Fruit fly (Drosophila melanogaster) whole organism, pupa: Measurements from ENCODE around the gene CG13003.

Source experiments
- CG10348 ChIP-seq: fragments of 200-800 bp; sonication (Bioruptor generic); IDR thresholded peaks from 2 replicates; pipeline ENCODE4 v1.3.6; 2022; ENCODE audit warnings: missing biosample characterization, missing genetic modification characterization
- CG12605 ChIP-seq: fragments of 200-800 bp; sonication (Bioruptor generic); IDR thresholded peaks from 2 replicates; pipeline ENCODE4 v1.3.6; 2022; ENCODE audit warnings: missing biosample characterization, missing genetic modification characterization
- CG13204 ChIP-seq: fragments of 200-800 bp; sonication (Bioruptor generic); optimal IDR thresholded peaks from 2 replicates; lab custom pipeline; 2018; ENCODE audit warnings: missing biosample characterization, mild to moderate bottlenecking, missing genetic modification characterization, moderate library complexity
- CG14655 ChIP-seq: fragments of 200-800 bp; sonication (Bioruptor generic); optimal IDR thresholded peaks from 3 replicates; lab custom pipeline; 2017; ENCODE audit warnings: mild to moderate bottlenecking, missing biosample characterization, missing genetic modification reagents, missing genetic modification characterization
- CG15710 ChIP-seq: fragments of 200-800 bp; sonication (Bioruptor generic); optimal IDR thresholded peaks from 2 replicates; lab custom pipeline; 2018; ENCODE audit warnings: missing biosample characterization, mild to moderate bottlenecking, missing genetic modification characterization, moderate library complexity
- CG17806 ChIP-seq: fragments of 200-800 bp; sonication (Bioruptor generic); optimal IDR thresholded peaks from 2 replicates; lab custom pipeline; 2018; ENCODE audit warnings: missing biosample characterization, mild to moderate bottlenecking, missing genetic modification characterization, moderate library complexity
- CG32121 ChIP-seq: fragments of 200-800 bp; sonication (Bioruptor generic); IDR thresholded peaks from 2 replicates; pipeline ENCODE4 v1.3.6; 2022; ENCODE audit warnings: missing biosample characterization, missing genetic modification characterization
- CG34367 ChIP-seq: fragments of 200-800 bp; sonication (Bioruptor generic); optimal IDR thresholded peaks from 2 replicates; lab custom pipeline; 2018; ENCODE audit warnings: missing biosample characterization, mild to moderate bottlenecking, missing genetic modification characterization
- CG4496 ChIP-seq: fragments of 200-800 bp; sonication (Bioruptor generic); IDR thresholded peaks from 3 replicates; pipeline ENCODE4 v1.3.6; 2022; ENCODE audit warnings: missing biosample characterization, missing genetic modification characterization
- CG8159 ChIP-seq: fragments of 200-800 bp; sonication (Bioruptor generic); optimal IDR thresholded peaks from 3 replicates; lab custom pipeline; 2018; ENCODE audit warnings: missing biosample characterization, mild to moderate bottlenecking, missing genetic modification characterization, moderate library complexity
- CG8301 ChIP-seq: fragments of 200-800 bp; sonication (Bioruptor generic); optimal IDR thresholded peaks from 2 replicates; lab custom pipeline; 2018; ENCODE audit warnings: missing biosample characterization, mild to moderate bottlenecking, missing genetic modification characterization
- CG9948 ChIP-seq: fragments of 200-800 bp; sonication (Bioruptor generic); optimal IDR thresholded peaks from 2 replicates; lab custom pipeline; 2018; ENCODE audit warnings: missing biosample characterization, mild to moderate bottlenecking, missing genetic modification characterization, moderate library complexity
- D1 ChIP-seq: fragments of 200-800 bp; sonication (Bioruptor generic); optimal IDR thresholded peaks from 2 replicates; lab custom pipeline; 2018; ENCODE audit warnings: missing biosample characterization, mild to moderate bottlenecking, missing genetic modification characterization, moderate library complexity
- EcR ChIP-seq: fragments of 200-800 bp; sonication (Bioruptor generic); optimal IDR thresholded peaks from 3 replicates; lab custom pipeline; 2019; ENCODE audit warnings: missing biosample characterization, missing genetic modification characterization, mild to moderate bottlenecking, moderate library complexity, missing genetic modification reagents
- Ets98B ChIP-seq: fragments of 200-800 bp; sonication (Bioruptor generic); IDR thresholded peaks from 2 replicates; pipeline ENCODE4 v1.3.6; 2022; ENCODE audit warnings: missing biosample characterization, missing genetic modification characterization
- Pif1A ChIP-seq: fragments of 200-800 bp; sonication (Bioruptor generic); optimal IDR thresholded peaks from 3 replicates; lab custom pipeline; 2016; ENCODE audit warnings: missing biosample characterization, missing genetic modification characterization
- Pif1B ChIP-seq: fragments of 200-800 bp; sonication (Bioruptor generic); optimal IDR thresholded peaks from 3 replicates; lab custom pipeline; 2016; ENCODE audit warnings: missing biosample characterization, missing genetic modification characterization
- Snoo ChIP-seq: fragments of 200-800 bp; sonication (Bioruptor generic); optimal IDR thresholded peaks from 3 replicates; lab custom pipeline; 2017; ENCODE audit warnings: missing biosample characterization, mild to moderate bottlenecking, missing genetic modification characterization, inconsistent platforms
- fd96Ca ChIP-seq: fragments of 200-800 bp; sonication (Bioruptor generic); IDR thresholded peaks from 3 replicates; pipeline ENCODE4 v1.3.6; 2022; ENCODE audit warnings: missing biosample characterization, missing genetic modification characterization
- gl ChIP-seq: fragments of 200-800 bp; sonication (Bioruptor generic); optimal IDR thresholded peaks from 2 replicates; lab custom pipeline; 2018; ENCODE audit warnings: missing biosample characterization, mild to moderate bottlenecking, missing genetic modification characterization
- rn ChIP-seq: fragments of 200-800 bp; sonication (Bioruptor generic); IDR thresholded peaks from 2 replicates; pipeline ENCODE4 v1.3.6; 2022; ENCODE audit warnings: missing biosample characterization, missing genetic modification characterization

The CG13003 gene

dm6 chrX:16836091-16836799 is 40.1 kb downstream of the CG13003 start:
- TF ChIP-seq Snoo (tag; lab: Kevin White, UChicago) (no peak), CG4496 (GFP tag; lab: Robert Waterston, UW) (0 out of 3 replicates have a peak, but pooled peaks have one; percentile 22), CG13204 (GFP tag; lab: Kevin White, UChicago) (peak; percentile 19), Ets98B (no peak; the same call in 1 of the 2 replicates), Pif1A (GFP tag; lab: Kevin White, UChicago) (no peak), CG17806 (tag; lab: Kevin White, UChicago) (no peak), EcR (peak; percentile 65)

DNA sequence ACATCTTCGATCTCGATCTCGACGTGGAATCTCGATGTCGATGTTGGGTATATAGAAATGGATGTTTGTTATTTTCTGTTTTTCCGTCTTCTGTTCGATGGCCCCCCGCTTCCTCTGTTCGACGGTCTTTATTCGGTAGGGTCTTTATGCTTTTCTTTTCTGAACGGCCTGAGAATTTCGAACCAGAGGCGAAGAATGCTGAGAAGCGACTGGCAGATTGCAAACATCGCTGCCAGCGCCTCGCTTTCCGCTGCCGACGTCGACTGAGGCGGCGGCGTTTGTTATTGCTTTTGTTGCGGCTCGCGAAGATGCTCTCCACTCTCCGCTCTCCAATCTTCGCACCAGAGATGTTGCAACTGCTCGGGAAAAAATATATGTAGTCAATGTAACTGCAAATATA is 41.0 kb downstream of the CG13003 start, which contains the start of the genes CG13004 and CG46306:
Gene CG13004 (minus strand): TSS at position 217 of the 400 bp plus-strand sequence.
Gene CG46306 (minus strand): TSS at position 217 of the 400 bp plus-strand sequence.
- no peak for TF ChIP-seq fd96Ca
- peak; percentile 21 for TF ChIP-seq EcR
- TF ChIP-seq CG13204 (GFP tag; lab: Kevin White, UChicago) = peak; percentile 29
- peak; percentile 37; the same call in 1 of the 2 replicates for TF ChIP-seq CG12605 (GFP tag; lab: Robert Waterston, UW)
- peak; percentile 12; the same call in 1 of the 2 replicates for TF ChIP-seq Ets98B
- TF ChIP-seq CG4496 (GFP tag; lab: Robert Waterston, UW) = peak; percentile 47; the same call in 1 of the 3 replicates
- peak; percentile 14 for TF ChIP-seq gl
- TF ChIP-seq Pif1B = no peak

DNA sequence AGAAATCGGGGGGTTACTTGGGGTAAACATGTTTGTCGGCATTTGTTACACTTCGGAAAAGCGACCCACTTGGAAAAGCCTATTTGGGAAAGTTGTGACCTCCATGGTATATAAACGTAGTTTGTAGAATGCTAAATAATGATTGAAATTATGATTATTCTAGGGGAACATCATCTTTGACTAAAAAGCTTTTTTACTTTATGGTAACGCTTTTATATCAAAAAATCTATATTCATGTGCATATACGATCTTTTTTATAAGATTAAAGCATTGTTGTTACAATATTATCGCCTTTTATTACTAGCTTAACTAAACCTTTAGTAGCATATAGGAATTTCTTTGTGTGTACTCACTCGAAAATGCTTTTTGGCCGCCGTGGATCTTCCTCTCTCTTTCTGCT is 42.1 kb downstream of the CG13003 start:
- peak; percentile 4 for TF ChIP-seq CG34367
- no peak for TF ChIP-seq Snoo (tag; lab: Kevin White, UChicago)
- TF ChIP-seq CG10348 (GFP tag; lab: Robert Waterston, UW) = no peak
- TF ChIP-seq CG14655 (GFP tag; lab: Kevin White, UChicago) = peak; percentile 89
- no peak for TF ChIP-seq gl
- TF ChIP-seq CG13204 (GFP tag; lab: Kevin White, UChicago) = no peak
- peak; percentile 73 for TF ChIP-seq CG9948 (tag; lab: Kevin White, UChicago)
- peak; percentile 11 for TF ChIP-seq CG8159 (tag; lab: Kevin White, UChicago)
- peak; percentile 81 for TF ChIP-seq CG32121
- TF ChIP-seq Pif1B = peak; percentile 52
- 0 out of 3 replicates have a peak, but pooled peaks have one; percentile 47 for TF ChIP-seq fd96Ca
- TF ChIP-seq rn = no peak
- peak; percentile 66 for TF ChIP-seq Pif1A (GFP tag; lab: Kevin White, UChicago)
- TF ChIP-seq EcR = no peak
- peak; percentile 19; the same call in 1 of the 2 replicates for TF ChIP-seq Ets98B
- peak; percentile 79 for TF ChIP-seq CG8301 (tag; lab: Kevin White, UChicago)
- TF ChIP-seq D1 (tag; lab: Kevin White, UChicago) = no peak
- peak; percentile 48; the same call in 2 of the 3 replicates for TF ChIP-seq CG4496 (GFP tag; lab: Robert Waterston, UW)
- TF ChIP-seq CG17806 (tag; lab: Kevin White, UChicago) = peak; percentile 38
- no peak for TF ChIP-seq CG12605 (GFP tag; lab: Robert Waterston, UW)
- peak; percentile 36 for TF ChIP-seq CG15710

DNA sequence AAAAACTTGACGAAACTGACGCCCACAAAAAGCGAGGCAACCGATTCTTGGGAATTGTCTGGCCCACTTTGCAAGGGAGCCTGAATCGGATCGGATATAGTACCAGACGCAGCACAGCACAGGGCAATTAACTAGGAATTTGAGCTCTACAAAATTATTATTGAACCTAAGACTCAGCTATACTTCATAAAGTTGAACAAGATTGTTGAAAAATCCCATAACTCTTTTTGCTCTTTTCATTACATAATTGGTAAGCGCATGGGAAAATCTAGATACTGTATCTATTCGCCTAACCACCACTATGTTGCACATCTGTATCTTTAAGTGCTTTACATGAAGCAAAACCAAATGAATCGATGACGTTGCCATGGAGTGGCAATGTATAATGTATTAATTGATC is 43.2 kb downstream of the CG13003 start:
- TF ChIP-seq CG9948 (tag; lab: Kevin White, UChicago) (peak; percentile 83), rn (peak; percentile 48; the same call in 1 of the 2 replicates), gl (peak; percentile 78), CG8159 (tag; lab: Kevin White, UChicago) (peak; percentile 88), Snoo (tag; lab: Kevin White, UChicago) (peak; percentile 73), CG17806 (tag; lab: Kevin White, UChicago) (peak; percentile 85), Ets98B (peak; percentile 87), fd96Ca (peak; percentile 86), CG4496 (GFP tag; lab: Robert Waterston, UW) (peak; percentile 91), Pif1A (GFP tag; lab: Kevin White, UChicago) (peak; percentile 85), CG10348 (GFP tag; lab: Robert Waterston, UW) (no peak), CG8301 (tag; lab: Kevin White, UChicago) (peak; percentile 83), CG13204 (GFP tag; lab: Kevin White, UChicago) (peak; percentile 69), CG34367 (peak; percentile 87), CG15710 (peak; percentile 90), CG12605 (GFP tag; lab: Robert Waterston, UW) (peak; percentile 86), Pif1B (peak; percentile 83), EcR (peak; percentile 22), CG14655 (GFP tag; lab: Kevin White, UChicago) (peak; percentile 84), CG32121 (peak; percentile 89), D1 (tag; lab: Kevin White, UChicago) (peak; percentile 47)
- TF ChIP-seq, all 21 proteins: peak for 20

DNA sequence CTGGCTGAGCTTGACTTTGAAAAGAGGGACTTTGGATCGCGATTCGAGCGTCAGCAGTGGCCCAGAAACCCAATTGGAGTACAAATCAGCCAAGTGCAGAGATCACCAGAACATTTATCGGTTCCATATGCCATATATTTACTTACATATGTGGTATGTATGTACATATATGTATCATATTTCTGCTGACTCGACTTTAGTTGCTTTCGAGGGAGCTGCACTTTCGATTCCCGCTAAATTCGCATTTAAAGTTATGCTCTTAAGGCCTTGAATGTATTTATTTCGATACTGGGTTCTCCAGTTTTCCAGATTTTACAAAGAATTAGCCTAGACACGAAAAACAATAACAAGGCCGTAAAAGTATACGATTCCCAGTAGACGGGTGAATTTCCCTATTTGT is 44.5 kb downstream of the CG13003 start:
- no peak for TF ChIP-seq EcR
- no peak for TF ChIP-seq CG9948 (tag; lab: Kevin White, UChicago)
- TF ChIP-seq CG8159 (tag; lab: Kevin White, UChicago) = no peak
- TF ChIP-seq CG32121 = no peak
- no peak for TF ChIP-seq D1 (tag; lab: Kevin White, UChicago)
- no peak for TF ChIP-seq CG8301 (tag; lab: Kevin White, UChicago)
- no peak for TF ChIP-seq fd96Ca
- no peak for TF ChIP-seq CG10348 (GFP tag; lab: Robert Waterston, UW)
- no peak for TF ChIP-seq CG15710

dm6 chrX:16830081-16830480 is 46.3 kb downstream of the CG13003 start:
- peak; percentile 14 for TF ChIP-seq CG9948 (tag; lab: Kevin White, UChicago)
- peak; percentile 10; the same call in 1 of the 3 replicates for TF ChIP-seq CG4496 (GFP tag; lab: Robert Waterston, UW)
- TF ChIP-seq CG8159 (tag; lab: Kevin White, UChicago) = no peak
- TF ChIP-seq, all 21 proteins: peak for 2
